Worm (Caenorhabditis elegans): ENCODE measurements around the gene asp-12.

ce11 chrV:8245457-8245856, 23.6 kb upstream of the asp-12 start, which contains the start of gene C16D9.5:
- no peak for TF ChIP-seq him-1 (tag; optimal IDR thresholded peaks at IDR 0.05)
- TF ChIP-seq W03F9.2 (tag; optimal IDR thresholded peaks at IDR 0.05) = no peak

Data from whole organism, L4/young adult.